Worm (Caenorhabditis elegans) whole organism, mixed stage, embryonic: ENCODE measurements around the gene Y57A10A.13.

Source experiments
- blmp-1 ChIP-seq: fragments of 150-350 bp; optimal IDR thresholded peaks from 2 replicates; lab custom pipeline; 2014; ENCODE audit warnings: missing biosample characterization, missing genetic modification characterization
- ceh-39 ChIP-seq: fragments of 150-350 bp; optimal IDR thresholded peaks from 2 replicates; lab custom pipeline; 2014; ENCODE audit warnings: missing biosample characterization, missing genetic modification characterization
- ceh-43 ChIP-seq: fragments of 200-800 bp; sonication (Bioruptor generic); optimal IDR thresholded peaks from 2 replicates; lab custom pipeline; 2018; ENCODE audit warnings: mild to moderate bottlenecking, missing genetic modification characterization, moderate library complexity, missing compliant biosample characterization
- ceh-83 ChIP-seq: fragments of 200-800 bp; sonication (Bioruptor generic); optimal IDR thresholded peaks from 2 replicates; lab custom pipeline; 2018; ENCODE audit warnings: mild to moderate bottlenecking, missing genetic modification characterization, missing compliant biosample characterization
- cnd-1 ChIP-seq: fragments of 200-800 bp; sonication (Bioruptor generic); optimal IDR thresholded peaks from 2 replicates; lab custom pipeline; 2018; ENCODE audit warnings: mild to moderate bottlenecking, missing genetic modification characterization, missing compliant biosample characterization
- drap-1 ChIP-seq: fragments of 200-800 bp; sonication (Bioruptor generic); optimal IDR thresholded peaks from 3 replicates; lab custom pipeline; 2018; ENCODE audit warnings: mild to moderate bottlenecking, missing genetic modification characterization, missing compliant biosample characterization
- elt-1 ChIP-seq: sonication (generic microtip); optimal IDR thresholded peaks from 2 replicates; lab custom pipeline; 2017; ENCODE audit warnings: missing genetic modification characterization, mild to moderate bottlenecking, missing compliant biosample characterization, antibody characterized with exemption, moderate library complexity, borderline replicate concordance; ENCODE audit not compliant: insufficient read depth
- elt-3 ChIP-seq: fragments of 150-350 bp; optimal IDR thresholded peaks from 2 replicates; lab custom pipeline; 2014; ENCODE audit warnings: missing biosample characterization, missing genetic modification characterization
- flh-1 ChIP-seq: fragments of 200-800 bp; sonication (Bioruptor generic); optimal IDR thresholded peaks from 2 replicates; lab custom pipeline; 2018; ENCODE audit warnings: mild to moderate bottlenecking, missing genetic modification characterization, moderate library complexity, missing compliant biosample characterization
- ham-2 ChIP-seq: fragments of 200-800 bp; sonication (Bioruptor generic); optimal IDR thresholded peaks from 2 replicates; lab custom pipeline; 2018; ENCODE audit warnings: mild to moderate bottlenecking, missing genetic modification characterization, missing compliant biosample characterization
- lin-13 ChIP-seq: fragments of 150-350 bp; optimal IDR thresholded peaks from 2 replicates; lab custom pipeline; 2014; ENCODE audit warnings: missing biosample characterization, missing genetic modification characterization
- lin-32 ChIP-seq: fragments of 200-800 bp; sonication (Bioruptor generic); optimal IDR thresholded peaks from 2 replicates; lab custom pipeline; 2018; ENCODE audit warnings: mild to moderate bottlenecking, missing genetic modification characterization, missing compliant biosample characterization
- lsy-2 ChIP-seq: fragments of 150-350 bp; optimal IDR thresholded peaks from 2 replicates; lab custom pipeline; 2014; ENCODE audit warnings: missing biosample characterization, missing genetic modification characterization
- mab-5 ChIP-seq: fragments of 150-350 bp; optimal IDR thresholded peaks from 2 replicates; lab custom pipeline; 2014; ENCODE audit warnings: missing biosample characterization, missing genetic modification characterization
- mep-1 ChIP-seq: fragments of 150-350 bp; optimal IDR thresholded peaks from 2 replicates; lab custom pipeline; 2017; ENCODE audit warnings: missing biosample characterization, missing genetic modification reagents, missing genetic modification characterization, inconsistent platforms
- mls-2 ChIP-seq: sonication (generic microtip); optimal IDR thresholded peaks from 2 replicates; lab custom pipeline; 2016; ENCODE audit warnings: mild to moderate bottlenecking, missing genetic modification characterization, moderate library complexity, missing compliant biosample characterization
- nhr-12 ChIP-seq: fragments of 150-350 bp; optimal IDR thresholded peaks from 2 replicates; lab custom pipeline; 2014; ENCODE audit warnings: missing biosample characterization, missing genetic modification characterization
- nhr-2 ChIP-seq: fragments of 150-350 bp; optimal IDR thresholded peaks from 2 replicates; lab custom pipeline; 2014; ENCODE audit warnings: missing biosample characterization, missing genetic modification characterization
- nhr-237 ChIP-seq: fragments of 150-350 bp; optimal IDR thresholded peaks from 2 replicates; lab custom pipeline; 2014; ENCODE audit warnings: missing biosample characterization, missing genetic modification characterization
- nhr-28 ChIP-seq: fragments of 150-350 bp; optimal IDR thresholded peaks from 2 replicates; lab custom pipeline; 2014; ENCODE audit warnings: missing biosample characterization, missing genetic modification characterization
- nhr-76 ChIP-seq: sonication (generic microtip); optimal IDR thresholded peaks from 2 replicates; lab custom pipeline; 2017; ENCODE audit warnings: missing biosample characterization, missing genetic modification characterization
- pha-4 ChIP-seq: fragments of 150-350 bp; optimal IDR thresholded peaks from 2 replicates; lab custom pipeline; 2018; ENCODE audit warnings: missing biosample characterization, missing genetic modification reagents, missing genetic modification characterization
- sem-2 ChIP-seq: fragments of 200-800 bp; sonication (Bioruptor generic); optimal IDR thresholded peaks from 2 replicates; lab custom pipeline; 2018; ENCODE audit warnings: mild to moderate bottlenecking, missing genetic modification characterization, missing compliant biosample characterization
- snpc-4 ChIP-seq: fragments of 150-350 bp; optimal IDR thresholded peaks from 2 replicates; lab custom pipeline; 2014; ENCODE audit warnings: missing biosample characterization, missing genetic modification characterization
- sptf-1 ChIP-seq: sonication (generic microtip); optimal IDR thresholded peaks from 2 replicates; lab custom pipeline; 2017; ENCODE audit warnings: mild to moderate bottlenecking, missing genetic modification characterization, moderate library complexity, missing compliant biosample characterization
- tbx-8 ChIP-seq: fragments of 200-800 bp; sonication (Bioruptor generic); optimal IDR thresholded peaks from 2 replicates; lab custom pipeline; 2018; ENCODE audit warnings: mild to moderate bottlenecking, missing genetic modification characterization, moderate library complexity, missing compliant biosample characterization
- unc-39 ChIP-seq: fragments of 150-350 bp; optimal IDR thresholded peaks from 2 replicates; lab custom pipeline; 2014; ENCODE audit warnings: missing biosample characterization, missing genetic modification characterization
- unc-62 ChIP-seq: fragments of 150-350 bp; optimal IDR thresholded peaks from 2 replicates; lab custom pipeline; 2014; ENCODE audit warnings: missing biosample characterization, missing genetic modification reagents, missing genetic modification characterization
- zip-8 ChIP-seq: fragments of 150-350 bp; optimal IDR thresholded peaks from 2 replicates; lab custom pipeline; 2014; ENCODE audit warnings: missing biosample characterization, missing genetic modification characterization
- ztf-11 ChIP-seq: fragments of 150-350 bp; optimal IDR thresholded peaks from 2 replicates; lab custom pipeline; 2014; ENCODE audit warnings: missing biosample characterization, missing genetic modification characterization

Gene Y57A10A.13

ce11 chrII:12199209-12199608, 14.5 kb upstream of the Y57A10A.13 start:
- no peak for TF ChIP-seq pha-4 (tag; lab: Kevin White, UChicago)
- TF ChIP-seq lin-13 (tag; lab: Kevin White, UChicago): no peak
- TF ChIP-seq lin-32 (GFP tag; lab: Kevin White, UChicago): no peak
- no peak for TF ChIP-seq zip-8 (tag; lab: Kevin White, UChicago)

ce11 chrII:12189193-12189592, 4.5 kb upstream of the Y57A10A.13 start:
- TF ChIP-seq tbx-8 (GFP tag; lab: Kevin White, UChicago): no peak
- no peak for TF ChIP-seq elt-3 (tag; lab: Kevin White, UChicago)
- no peak for TF ChIP-seq unc-62 (GFP tag; lab: Kevin White, UChicago)
- TF ChIP-seq zip-8 (tag; lab: Kevin White, UChicago): no peak
- TF ChIP-seq elt-1 (tag; lab: Kevin White, UChicago): no peak
- no peak for TF ChIP-seq ham-2 (GFP tag; lab: Kevin White, UChicago)
- TF ChIP-seq ceh-43 (GFP tag; lab: Kevin White, UChicago): no peak
- no peak for TF ChIP-seq nhr-12 (tag; lab: Kevin White, UChicago)
- TF ChIP-seq nhr-76 (tag; lab: Kevin White, UChicago): no peak
- TF ChIP-seq nhr-237 (tag; lab: Kevin White, UChicago): no peak
- no peak for TF ChIP-seq mep-1 (tag; lab: Kevin White, UChicago)
- no peak for TF ChIP-seq ceh-39 (tag; lab: Kevin White, UChicago)
- no peak for TF ChIP-seq mab-5 (tag; lab: Kevin White, UChicago)
- TF ChIP-seq cnd-1: no peak
- no peak for TF ChIP-seq unc-39 (tag; lab: Kevin White, UChicago)
- TF ChIP-seq, all 35 proteins: peak for 0

ce11 chrII:12186726-12187125, 2.0 kb upstream of the Y57A10A.13 start:
- TF ChIP-seq tbx-8 (GFP tag; lab: Kevin White, UChicago) (no peak), snpc-4 (no peak), mep-1 (tag; lab: Kevin White, UChicago) (no peak), ceh-39 (tag; lab: Kevin White, UChicago) (no peak), nhr-2 (tag; lab: Kevin White, UChicago) (no peak), nhr-237 (tag; lab: Kevin White, UChicago) (no peak), mls-2 (tag; lab: Kevin White, UChicago) (no peak), cnd-1 (no peak), ceh-43 (GFP tag; lab: Kevin White, UChicago) (no peak), nhr-28 (no peak), elt-3 (tag; lab: Kevin White, UChicago) (no peak), drap-1 (GFP tag; lab: Kevin White, UChicago) (no peak), sem-2 (GFP tag; lab: Kevin White, UChicago) (no peak), lin-32 (GFP tag; lab: Kevin White, UChicago) (no peak), zip-8 (tag; lab: Kevin White, UChicago) (no peak), flh-1 (GFP tag; lab: Kevin White, UChicago) (no peak), pha-4 (tag; lab: Kevin White, UChicago) (no peak), ceh-83 (no peak), lsy-2 (tag; lab: Kevin White, UChicago) (no peak)
- TF ChIP-seq, all 35 proteins: peak for 0

ce11 chrII:12185710-12186109, 1.0 kb upstream of the Y57A10A.13 start, which contains the start of gene Y57A10A.14:
Gene Y57A10A.14 (plus strand): TSS chrII:12185937.
- TF ChIP-seq elt-3 (tag; lab: Kevin White, UChicago) (no peak), sptf-1 (tag; lab: Kevin White, UChicago) (no peak), ztf-11 (tag; lab: Kevin White, UChicago) (no peak), sem-2 (GFP tag; lab: Kevin White, UChicago) (no peak), mab-5 (tag; lab: Kevin White, UChicago) (no peak), ceh-39 (tag; lab: Kevin White, UChicago) (no peak), zip-8 (tag; lab: Kevin White, UChicago) (no peak), ceh-83 (no peak), elt-1 (tag; lab: Kevin White, UChicago) (no peak), mls-2 (tag; lab: Kevin White, UChicago) (no peak), pha-4 (tag; lab: Kevin White, UChicago) (no peak), cnd-1 (no peak), lin-32 (GFP tag; lab: Kevin White, UChicago) (no peak), blmp-1 (tag; lab: Kevin White, UChicago) (no peak)

- no peak for TF ChIP-seq lin-32 (GFP tag; lab: Kevin White, UChicago)
- TF ChIP-seq, all 35 proteins: peak for 0
Observed at ce11 chrII:12176521-12176920, 8.2 kb downstream of the Y57A10A.13 start.
